Worm (Caenorhabditis elegans): Measurements from ENCODE around the gene unc-42.

The unc-42 gene

DNA sequence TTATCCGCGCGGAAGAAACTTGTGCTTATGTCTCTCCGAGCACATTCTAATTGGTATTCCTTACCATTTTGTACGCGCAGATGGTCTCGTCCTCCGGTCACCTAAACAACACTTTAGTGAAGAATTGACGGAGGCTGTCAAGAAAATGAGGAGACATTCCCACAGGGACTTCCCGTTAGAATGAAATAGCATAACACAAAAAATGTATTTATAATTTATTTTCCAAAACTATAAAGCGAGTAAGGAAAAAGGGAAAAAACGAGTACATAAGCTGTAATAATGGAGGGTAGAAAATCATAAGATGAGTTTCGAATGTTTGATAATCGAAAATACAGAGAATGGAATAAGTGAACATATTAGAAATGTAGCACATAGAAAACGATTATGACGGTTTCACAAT, 6.5 kb upstream of the unc-42 start, which contains the start of gene F46B6.12:
Gene F46B6.12 (minus strand): TSS at position 101 of the 400 bp plus-strand sequence.
- TF ChIP-seq ceh-2 (tag; optimal IDR thresholded peaks at IDR 0.05) = no peak
- TF ChIP-seq nhr-232 (tag; optimal IDR thresholded peaks at IDR 0.05) = no peak
- no peak for TF ChIP-seq pqm-1 (tag; optimal IDR thresholded peaks at IDR 0.05)
- TF ChIP-seq pros-1 (tag; optimal IDR thresholded peaks at IDR 0.05) = no peak
- no peak for TF ChIP-seq ceh-48 (tag; optimal IDR thresholded peaks at IDR 0.05)
- no peak for TF ChIP-seq hlh-8 (tag; optimal IDR thresholded peaks at IDR 0.05)
- no peak for TF ChIP-seq unc-42 (tag; optimal IDR thresholded peaks at IDR 0.05)
- no peak for TF ChIP-seq ceh-31 (tag; optimal IDR thresholded peaks at IDR 0.05)

DNA sequence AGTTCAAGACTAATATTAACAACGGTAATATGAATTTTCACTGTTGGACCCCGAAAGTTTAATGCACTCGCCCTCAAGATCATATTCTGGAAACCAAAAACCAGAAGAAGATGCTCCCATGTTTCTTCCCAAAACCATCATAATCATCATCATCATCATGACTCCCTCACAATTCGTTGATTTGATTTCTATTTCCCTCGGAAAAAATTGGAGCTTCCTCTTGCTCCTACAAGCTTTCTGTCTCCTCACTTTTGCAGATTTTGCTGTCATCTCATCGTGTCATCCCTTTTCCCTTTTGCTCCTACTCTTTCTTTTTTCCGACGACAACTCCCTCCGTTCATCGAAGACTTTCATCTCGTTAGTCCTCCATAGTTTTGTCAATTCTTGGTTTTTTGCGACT, 2.8 kb upstream of the unc-42 start, which contains the start of gene F46B6.2:
Gene F46B6.2 (plus strand): TSS at position 316 of the 400 bp plus-strand sequence.
- no peak for TF ChIP-seq ceh-31 (tag; optimal IDR thresholded peaks at IDR 0.05)
- TF ChIP-seq mec-3 (tag; optimal IDR thresholded peaks at IDR 0.05; ENCODE audit: borderline replicate concordance) = no peak
- TF ChIP-seq ceh-34 (tag; optimal IDR thresholded peaks at IDR 0.05) = no peak
- TF ChIP-seq unc-55 (GFP tag; optimal IDR thresholded peaks at IDR 0.05) = no peak
- no peak for TF ChIP-seq pha-4 (tag; optimal IDR thresholded peaks at IDR 0.05)
- TF ChIP-seq ceh-19 (GFP tag; optimal IDR thresholded peaks at IDR 0.05) = no peak
- no peak for TF ChIP-seq fkh-6 (tag; optimal IDR thresholded peaks at IDR 0.05)
- no peak for TF ChIP-seq elt-4 (tag; optimal IDR thresholded peaks at IDR 0.05)
- no peak for TF ChIP-seq C38D4.7 (GFP tag; optimal IDR thresholded peaks at IDR 0.05)
- TF ChIP-seq ceh-9 (tag; optimal IDR thresholded peaks at IDR 0.05) = no peak
- TF ChIP-seq ets-4 (tag; optimal IDR thresholded peaks at IDR 0.05) = no peak
- TF ChIP-seq ceh-22 (tag; optimal IDR thresholded peaks at IDR 0.05) = no peak
- no peak for TF ChIP-seq ztf-16 (tag; optimal IDR thresholded peaks at IDR 0.05)

DNA sequence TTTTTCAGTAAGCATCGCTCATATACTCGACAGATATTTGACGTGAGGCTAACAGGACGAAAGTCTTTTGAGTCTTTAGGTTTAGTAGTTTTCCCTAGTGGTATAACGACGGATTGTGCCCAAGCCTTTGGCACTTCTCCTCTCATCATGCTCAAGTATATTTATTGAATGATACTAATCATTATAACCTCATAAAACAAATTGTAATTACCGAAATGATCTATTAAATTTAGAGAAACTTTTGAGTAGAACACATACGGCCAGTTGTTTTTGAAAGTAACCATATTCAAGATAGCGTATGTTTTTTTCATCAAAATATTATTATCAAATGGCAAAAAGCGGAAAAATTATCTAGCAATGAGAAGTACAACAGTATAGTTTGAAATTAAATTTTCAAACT, 2.1 kb upstream of the unc-42 start:
- TF ChIP-seq unc-42 (tag; optimal IDR thresholded peaks at IDR 0.05) = no peak
- no peak for TF ChIP-seq ref-2 (tag; optimal IDR thresholded peaks at IDR 0.05)
- TF ChIP-seq hlh-13 (GFP tag; optimal IDR thresholded peaks at IDR 0.05) = no peak
- TF ChIP-seq ceh-6 (GFP tag; optimal IDR thresholded peaks at IDR 0.05) = no peak
- TF ChIP-seq ceh-45 (GFP tag; IDR thresholded peaks at IDR 0.05) = no peak
- no peak for TF ChIP-seq ceh-14 (tag; optimal IDR thresholded peaks at IDR 0.05)
- no peak for TF ChIP-seq unc-3 (GFP tag; conservative IDR thresholded peaks at IDR 0.05)
- no peak for TF ChIP-seq unc-3 (tag; optimal IDR thresholded peaks at IDR 0.05)
- no peak for TF ChIP-seq C08G9.2 (tag; optimal IDR thresholded peaks at IDR 0.05)
- TF ChIP-seq nhr-232 (tag; optimal IDR thresholded peaks at IDR 0.05) = no peak
- no peak for TF ChIP-seq npax-4 (tag; optimal IDR thresholded peaks at IDR 0.05)
- TF ChIP-seq elt-2 (tag; optimal IDR thresholded peaks at IDR 0.05) = no peak
- TF ChIP-seq hlh-30 (tag; optimal IDR thresholded peaks at IDR 0.05; ENCODE audit: insufficient read depth) = no peak
- TF ChIP-seq ceh-18 (tag; optimal IDR thresholded peaks at IDR 0.05) = no peak
- no peak for TF ChIP-seq pros-1 (tag; optimal IDR thresholded peaks at IDR 0.05)
- no peak for TF ChIP-seq pha-2 (tag; optimal IDR thresholded peaks at IDR 0.05)
- TF ChIP-seq lim-6 (tag; optimal IDR thresholded peaks at IDR 0.05) = no peak
- no peak for TF ChIP-seq ceh-9 (tag; optimal IDR thresholded peaks at IDR 0.05)
- no peak for TF ChIP-seq nfya-1 (tag; optimal IDR thresholded peaks at IDR 0.05)
- TF ChIP-seq ceh-22 (tag; optimal IDR thresholded peaks at IDR 0.05) = no peak
- TF ChIP-seq Y22D7AL.16 (tag; optimal IDR thresholded peaks at IDR 0.05) = no peak

DNA sequence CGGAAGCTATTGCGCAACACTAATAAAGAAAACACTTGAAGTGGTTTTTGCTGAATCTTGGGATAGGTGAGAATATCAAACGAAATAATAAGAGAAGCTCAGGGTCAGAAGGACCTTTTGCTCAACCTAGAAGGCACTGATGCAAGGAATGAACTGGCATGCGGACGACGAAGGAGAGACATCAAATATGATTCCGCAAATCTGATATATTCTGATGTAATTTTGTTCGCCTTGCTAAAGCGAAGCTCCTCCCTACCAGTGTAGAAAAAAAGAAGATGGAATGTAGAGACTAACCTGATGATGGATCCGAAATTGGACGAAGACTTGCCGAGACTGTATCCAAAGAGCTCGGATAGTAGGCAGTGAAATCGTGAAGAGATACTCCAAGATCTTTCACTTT, 1.2 kb downstream of the unc-42 start:
- TF ChIP-seq tbx-7 (tag; optimal IDR thresholded peaks at IDR 0.05) = no peak
- no peak for TF ChIP-seq ceh-30 (tag; optimal IDR thresholded peaks at IDR 0.05)
- TF ChIP-seq nfya-1 (tag; optimal IDR thresholded peaks at IDR 0.05) = no peak
- no peak for TF ChIP-seq npax-4 (tag; optimal IDR thresholded peaks at IDR 0.05)
- no peak for TF ChIP-seq nhr-232 (tag; optimal IDR thresholded peaks at IDR 0.05)
- TF ChIP-seq elt-2 (tag; optimal IDR thresholded peaks at IDR 0.05) = no peak
- no peak for TF ChIP-seq sdc-2 (tag; optimal IDR thresholded peaks at IDR 0.05)
- no peak for TF ChIP-seq ceh-22 (tag; optimal IDR thresholded peaks at IDR 0.05)
- TF ChIP-seq pat-9 (tag; optimal IDR thresholded peaks at IDR 0.05) = no peak
- no peak for TF ChIP-seq ceh-9 (tag; optimal IDR thresholded peaks at IDR 0.05)
- no peak for TF ChIP-seq ceh-2 (tag; optimal IDR thresholded peaks at IDR 0.05)
- no peak for TF ChIP-seq gmeb-2 (tag; optimal IDR thresholded peaks at IDR 0.05)
- TF ChIP-seq nhr-11 (tag; optimal IDR thresholded peaks at IDR 0.05) = no peak
- TF ChIP-seq T23F11.4 (GFP tag; optimal IDR thresholded peaks at IDR 0.05) = no peak
- TF ChIP-seq hlh-30 (tag; optimal IDR thresholded peaks at IDR 0.05; ENCODE audit: insufficient read depth) = no peak
- no peak for TF ChIP-seq hlh-15 (tag; optimal IDR thresholded peaks at IDR 0.05)
- TF ChIP-seq ceh-24 (tag; optimal IDR thresholded peaks at IDR 0.05) = no peak
